Fruit fly (Drosophila melanogaster) whole organism, embryonic: ENCODE data around the gene Tsen34.

Source experiments
- Abd-B ChIP-seq: fragments of 200-800 bp; sonication (Bioruptor generic); optimal IDR thresholded peaks from 2 replicates; lab custom pipeline; 2018; ENCODE audit warnings: missing biosample characterization, mild to moderate bottlenecking, missing genetic modification characterization, moderate library complexity
- C15 ChIP-seq: fragments of 200-800 bp; sonication (Bioruptor generic); IDR thresholded peaks from 3 replicates; pipeline ENCODE4 v1.3.6; 2022; ENCODE audit warnings: missing biosample characterization, missing genetic modification characterization
- CG10979 ChIP-seq: fragments of 200-800 bp; sonication (Bioruptor generic); optimal IDR thresholded peaks from 2 replicates; lab custom pipeline; 2018; ENCODE audit warnings: missing biosample characterization, mild to moderate bottlenecking, missing genetic modification characterization, moderate library complexity
- CG12744 ChIP-seq: fragments of 200-800 bp; sonication (Bioruptor generic); optimal IDR thresholded peaks from 2 replicates; lab custom pipeline; 2016; ENCODE audit warnings: missing biosample characterization, missing genetic modification characterization
- CG13123 ChIP-seq: fragments of 200-800 bp; sonication (Bioruptor generic); optimal IDR thresholded peaks from 2 replicates; lab custom pipeline; 2016; ENCODE audit warnings: missing biosample characterization, missing genetic modification characterization
- CG13296 ChIP-seq: fragments of 200-800 bp; sonication (Bioruptor generic); optimal IDR thresholded peaks from 3 replicates; lab custom pipeline; 2018; ENCODE audit warnings: missing biosample characterization, mild to moderate bottlenecking, missing genetic modification characterization
- CG1602 ChIP-seq: fragments of 200-800 bp; sonication (Bioruptor generic); optimal IDR thresholded peaks from 3 replicates; lab custom pipeline; 2016; ENCODE audit warnings: missing biosample characterization, missing genetic modification characterization
- CG16815 ChIP-seq: fragments of 200-800 bp; sonication (Bioruptor generic); optimal IDR thresholded peaks from 3 replicates; lab custom pipeline; 2017; ENCODE audit warnings: missing biosample characterization, mild to moderate bottlenecking, missing genetic modification characterization
- CG1832 ChIP-seq: fragments of 200-800 bp; sonication (Bioruptor generic); optimal IDR thresholded peaks from 2 replicates; lab custom pipeline; 2017; ENCODE audit warnings: missing biosample characterization, mild to moderate bottlenecking, missing genetic modification characterization, inconsistent platforms
- CG2889 ChIP-seq: fragments of 200-800 bp; sonication (Bioruptor generic); IDR thresholded peaks from 3 replicates; pipeline ENCODE4 v1.3.6; 2022; ENCODE audit warnings: missing biosample characterization, missing genetic modification characterization
- CG7271 ChIP-seq: fragments of 200-800 bp; sonication (Bioruptor generic); optimal IDR thresholded peaks from 2 replicates; lab custom pipeline; 2018; ENCODE audit warnings: missing biosample characterization, mild to moderate bottlenecking, missing genetic modification characterization, moderate library complexity
- CG7357 ChIP-seq: fragments of 200-800 bp; sonication (Bioruptor generic); IDR thresholded peaks from 3 replicates; pipeline ENCODE4 v1.3.6; 2022; ENCODE audit warnings: missing biosample characterization, missing genetic modification characterization
- CG7928 ChIP-seq: fragments of 200-800 bp; sonication (Bioruptor generic); optimal IDR thresholded peaks from 2 replicates; lab custom pipeline; 2017; ENCODE audit warnings: missing biosample characterization, mild to moderate bottlenecking, missing genetic modification characterization
- CG8359 ChIP-seq: fragments of 200-800 bp; sonication (Bioruptor generic); optimal IDR thresholded peaks from 2 replicates; lab custom pipeline; 2017; ENCODE audit warnings: missing biosample characterization, mild to moderate bottlenecking, missing genetic modification characterization, borderline replicate concordance
- CG9797 ChIP-seq: fragments of 200-800 bp; sonication (Bioruptor generic); optimal IDR thresholded peaks from 3 replicates; lab custom pipeline; 2018; ENCODE audit warnings: missing biosample characterization, mild to moderate bottlenecking, missing genetic modification characterization
- CHES-1-like ChIP-seq: fragments of 200-800 bp; sonication (Bioruptor generic); optimal IDR thresholded peaks from 2 replicates; lab custom pipeline; 2016; ENCODE audit warnings: missing biosample characterization, missing genetic modification characterization
- CrebB ChIP-seq: fragments of 200-800 bp; sonication (Bioruptor generic); optimal IDR thresholded peaks from 3 replicates; lab custom pipeline; 2018; ENCODE audit warnings: missing biosample characterization, mild to moderate bottlenecking, missing genetic modification characterization
- D19A ChIP-seq: fragments of 200-800 bp; optimal IDR thresholded peaks from 3 replicates; lab custom pipeline; 2019; ENCODE audit warnings: missing biosample characterization, mild to moderate bottlenecking, missing genetic modification characterization, moderate library complexity
- Doc3 ChIP-seq: fragments of 200-800 bp; sonication (Bioruptor generic); IDR thresholded peaks from 3 replicates; pipeline ENCODE4 v1.3.6; 2022; ENCODE audit warnings: missing biosample characterization, missing genetic modification characterization; ENCODE audit not compliant: partially characterized antibody
- Fer1 ChIP-seq: fragments of 200-800 bp; sonication (Bioruptor generic); optimal IDR thresholded peaks from 2 replicates; lab custom pipeline; 2017; ENCODE audit warnings: missing biosample characterization, mild to moderate bottlenecking, missing genetic modification characterization
- H15 ChIP-seq: fragments of 200-800 bp; sonication (Bioruptor generic); IDR thresholded peaks from 3 replicates; pipeline ENCODE4 v1.3.6; 2022; ENCODE audit warnings: missing biosample characterization, missing genetic modification characterization
- Hand ChIP-seq: fragments of 200-800 bp; sonication (Bioruptor generic); optimal IDR thresholded peaks from 2 replicates; lab custom pipeline; 2017; ENCODE audit warnings: mild to moderate bottlenecking, missing biosample characterization, missing genetic modification reagents, missing genetic modification characterization
- Hr51 ChIP-seq, 2 experiments: fragments of 200-800 bp; sonication (Bioruptor generic); optimal IDR thresholded peaks; 2 replicates in 1 of 2; 3 replicates in 1 of 2; lab custom pipeline; 2016 to 2018; ENCODE audit warnings: missing biosample characterization in 2 of 2, missing genetic modification characterization in 2 of 2, mild to moderate bottlenecking in 1 of 2, moderate library complexity in 1 of 2
- Hr78 ChIP-seq, 2 experiments: fragments of 200-800 bp in 1 of 2; fragments of >200 bp in 1 of 2; sonication (Bioruptor generic) in 1 of 2; optimal IDR thresholded peaks; 2 replicates each; lab custom pipeline; 2017 to 2019; ENCODE audit warnings: missing biosample characterization in 2 of 2, missing genetic modification characterization in 2 of 2, mild to moderate bottlenecking in 1 of 2, moderate library complexity in 1 of 2
- Kr ChIP-seq: fragments of 200-800 bp; sonication (Bioruptor generic); optimal IDR thresholded peaks from 2 replicates; lab custom pipeline; 2017; ENCODE audit warnings: missing biosample characterization, mild to moderate bottlenecking, missing genetic modification characterization
- MBD-R2 ChIP-seq: fragments of 200-800 bp; sonication (Bioruptor generic); IDR thresholded peaks from 2 replicates; pipeline ENCODE4 v1.3.6; 2022; ENCODE audit warnings: missing biosample characterization, missing genetic modification characterization
- NK7.1 ChIP-seq: fragments of 200-800 bp; sonication (Bioruptor generic); optimal IDR thresholded peaks from 3 replicates; lab custom pipeline; 2016; ENCODE audit warnings: missing biosample characterization, missing genetic modification characterization
- Nf-YA ChIP-seq: fragments of 200-800 bp; sonication (Bioruptor generic); IDR thresholded peaks from 2 replicates; pipeline ENCODE4 v1.3.6; 2022; ENCODE audit warnings: missing biosample characterization, missing genetic modification characterization
- Oaz ChIP-seq: fragments of 200-800 bp; sonication (Bioruptor generic); IDR thresholded peaks from 2 replicates; pipeline ENCODE4 v1.3.6; 2022; ENCODE audit warnings: missing biosample characterization, missing genetic modification characterization
- Optix ChIP-seq: fragments of 200-800 bp; sonication (Bioruptor generic); IDR thresholded peaks from 3 replicates; pipeline ENCODE4 v1.3.6; 2022; ENCODE audit warnings: missing biosample characterization, missing genetic modification characterization
- Scr ChIP-seq: fragments of 200-800 bp; sonication (Bioruptor generic); IDR thresholded peaks from 2 replicates; pipeline ENCODE4 v1.3.6; 2022; ENCODE audit warnings: missing biosample characterization, missing genetic modification characterization; ENCODE audit not compliant: partially characterized antibody
- Sin3A ChIP-seq: fragments of >200 bp; optimal IDR thresholded peaks from 2 replicates; lab custom pipeline; 2018
- Sox102F ChIP-seq: fragments of 200-800 bp; sonication (Bioruptor generic); optimal IDR thresholded peaks from 2 replicates; lab custom pipeline; 2018; ENCODE audit warnings: missing biosample characterization, mild to moderate bottlenecking, missing genetic modification characterization, moderate library complexity
- bowl ChIP-seq: fragments of 200-800 bp; sonication (Bioruptor generic); IDR thresholded peaks from 2 replicates; pipeline ENCODE4 v1.3.6; 2022; ENCODE audit warnings: missing biosample characterization, missing genetic modification characterization
- corto ChIP-seq: fragments of 200-800 bp; sonication (Bioruptor generic); optimal IDR thresholded peaks from 2 replicates; lab custom pipeline; 2016; ENCODE audit warnings: missing biosample characterization, mild to moderate bottlenecking, missing genetic modification characterization, moderate library complexity
- cwo ChIP-seq: fragments of 200-800 bp; sonication (Bioruptor generic); optimal IDR thresholded peaks from 3 replicates; lab custom pipeline; 2017; ENCODE audit warnings: missing biosample characterization, missing genetic modification characterization, mild to moderate bottlenecking, moderate library complexity, missing genetic modification reagents
- dati ChIP-seq: fragments of 200-800 bp; sonication (Bioruptor generic); IDR thresholded peaks from 2 replicates; pipeline ENCODE4 v1.3.6; 2022; ENCODE audit warnings: missing biosample characterization, missing genetic modification characterization
- dmrt99B ChIP-seq: fragments of 200-800 bp; sonication (Bioruptor generic); optimal IDR thresholded peaks from 2 replicates; lab custom pipeline; 2018; ENCODE audit warnings: missing biosample characterization, mild to moderate bottlenecking, missing genetic modification characterization, moderate library complexity
- en ChIP-seq: fragments of 200-800 bp; sonication (Bioruptor generic); optimal IDR thresholded peaks from 2 replicates; lab custom pipeline; 2016; ENCODE audit warnings: missing biosample characterization, missing genetic modification characterization
- fd96Cb ChIP-seq: fragments of 200-800 bp; sonication (Bioruptor generic); optimal IDR thresholded peaks from 2 replicates; lab custom pipeline; 2018; ENCODE audit warnings: missing biosample characterization, mild to moderate bottlenecking, missing genetic modification characterization, moderate library complexity
- hbn ChIP-seq: fragments of 200-800 bp; sonication (Bioruptor generic); IDR thresholded peaks from 2 replicates; pipeline ENCODE4 v1.3.6; 2022; ENCODE audit warnings: missing biosample characterization, missing genetic modification characterization; ENCODE audit not compliant: partially characterized antibody
- hth ChIP-seq: fragments of >200 bp; optimal IDR thresholded peaks from 2 replicates; lab custom pipeline; 2017; ENCODE audit warnings: inconsistent platforms
- odd ChIP-seq: fragments of 200-800 bp; sonication (Bioruptor generic); optimal IDR thresholded peaks from 2 replicates; lab custom pipeline; 2017; ENCODE audit warnings: missing biosample characterization, mild to moderate bottlenecking, missing genetic modification characterization
- pita ChIP-seq: fragments of 200-800 bp; sonication (Bioruptor generic); optimal IDR thresholded peaks from 2 replicates; lab custom pipeline; 2017; ENCODE audit warnings: missing biosample characterization, mild to moderate bottlenecking, missing genetic modification characterization
- pzg ChIP-seq: fragments of 200-800 bp; sonication (Bioruptor generic); optimal IDR thresholded peaks from 3 replicates; lab custom pipeline; 2018; ENCODE audit warnings: missing biosample characterization, mild to moderate bottlenecking, missing genetic modification characterization, moderate library complexity
- schlank ChIP-seq: fragments of 200-800 bp; sonication (Bioruptor generic); optimal IDR thresholded peaks from 2 replicates; lab custom pipeline; 2018; ENCODE audit warnings: missing biosample characterization, mild to moderate bottlenecking, missing genetic modification characterization
- ssp ChIP-seq: fragments of 200-800 bp; sonication (Bioruptor generic); IDR thresholded peaks from 2 replicates; pipeline ENCODE4 v1.3.6; 2022; ENCODE audit warnings: missing biosample characterization, missing genetic modification characterization
- sug ChIP-seq: fragments of 200-800 bp; optimal IDR thresholded peaks from 2 replicates; lab custom pipeline; 2019; ENCODE audit warnings: missing biosample characterization, mild to moderate bottlenecking, missing genetic modification characterization, moderate library complexity
- zfh2 ChIP-seq: fragments of 200-800 bp; sonication (Bioruptor generic); optimal IDR thresholded peaks from 2 replicates; lab custom pipeline; 2016; ENCODE audit warnings: missing biosample characterization, missing genetic modification characterization

Gene Tsen34

dm6 chr3L:14756724-14757463 is 4.8 kb downstream of the Tsen34 start (continued):
- no peak for TF ChIP-seq CG9797 (GFP tag; lab: Kevin White, UChicago)
- TF ChIP-seq cwo (GFP tag; lab: Kevin White, UChicago): peak; percentile 79
- peak; percentile 72 for TF ChIP-seq sug (tag; lab: Kevin White, UChicago)
- peak; percentile 11 for TF ChIP-seq Sin3A
- peak; percentile 87 for TF ChIP-seq CG12744 (GFP tag; lab: Kevin White, UChicago)
- no peak for TF ChIP-seq Kr (GFP tag; lab: Kevin White, UChicago)
- peak; percentile 84 for TF ChIP-seq Nf-YA (GFP tag; lab: Robert Waterston, UW)
- peak; percentile 90 for TF ChIP-seq Fer1 (GFP tag; lab: Kevin White, UChicago)
- no peak; the same call in 1 of the 2 replicates for TF ChIP-seq Scr (GFP tag; lab: Robert Waterston, UW)
- TF ChIP-seq Hand (GFP tag; lab: Kevin White, UChicago): peak; percentile 87
- peak; percentile 19 for TF ChIP-seq pzg (GFP tag; lab: Kevin White, UChicago)
- peak; percentile 80 to 88 for TF ChIP-seq Hr51 (GFP tag; optimal IDR thresholded peaks at IDR 0.05; lab: Kevin White, UChicago)
- peak; percentile 41; the same call in 1 of the 2 replicates for TF ChIP-seq dati (GFP tag; lab: Robert Waterston, UW)
- TF ChIP-seq dmrt99B (tag; lab: Kevin White, UChicago): peak; percentile 90
- peak; percentile 66 for TF ChIP-seq en (GFP tag; lab: Kevin White, UChicago)
- TF ChIP-seq NK7.1: peak; percentile 84
- peak; percentile 68 for TF ChIP-seq D19A (tag; lab: Kevin White, UChicago)
- TF ChIP-seq C15 (GFP tag; lab: Robert Waterston, UW): peak; percentile 88
- peak; percentile 76 for TF ChIP-seq MBD-R2 (GFP tag; lab: Robert Waterston, UW)
- TF ChIP-seq Hr78 (GFP tag; optimal IDR thresholded peaks at IDR 0.05; lab: Kevin White, UChicago): no peak
- TF ChIP-seq H15 (GFP tag; lab: Robert Waterston, UW): peak; percentile 89
- TF ChIP-seq hth (lab: Kevin White, UChicago): no peak
- TF ChIP-seq CG1602 (GFP tag; lab: Kevin White, UChicago): peak; percentile 82
- TF ChIP-seq CG7357 (GFP tag; lab: Robert Waterston, UW): peak; percentile 81
- peak; percentile 92 for TF ChIP-seq Optix (GFP tag; lab: Robert Waterston, UW)
- TF ChIP-seq CG8359 (GFP tag; lab: Kevin White, UChicago): peak; percentile 55
- peak; percentile 67 for TF ChIP-seq Abd-B (GFP tag; lab: Kevin White, UChicago)
- no peak for TF ChIP-seq pita (GFP tag; lab: Kevin White, UChicago)
- peak; percentile 81 for TF ChIP-seq fd96Cb (tag; lab: Kevin White, UChicago)
- TF ChIP-seq schlank (tag; lab: Kevin White, UChicago): peak; percentile 83
- peak; percentile 62 for TF ChIP-seq CG7928 (GFP tag; lab: Kevin White, UChicago)
- peak; percentile 56 for TF ChIP-seq CG13123 (GFP tag; lab: Kevin White, UChicago)
- TF ChIP-seq zfh2 (GFP tag; lab: Kevin White, UChicago): peak; percentile 94
- peak; percentile 64 for TF ChIP-seq CrebB (tag; lab: Kevin White, UChicago)
- TF ChIP-seq odd: peak; percentile 72
- peak; percentile 81 for TF ChIP-seq corto
- no peak for TF ChIP-seq hbn (GFP tag; lab: Robert Waterston, UW)
- TF ChIP-seq CHES-1-like (GFP tag; lab: Kevin White, UChicago): peak; percentile 94
- TF ChIP-seq ssp: peak; percentile 76
- TF ChIP-seq CG1832 (GFP tag; lab: Kevin White, UChicago): peak; percentile 94
- peak; percentile 90 for TF ChIP-seq CG2889 (GFP tag; lab: Robert Waterston, UW)
- peak; percentile 90 for TF ChIP-seq Sox102F
- TF ChIP-seq Oaz (GFP tag; lab: Robert Waterston, UW): peak; percentile 85
- TF ChIP-seq CG13296 (GFP tag; lab: Kevin White, UChicago): peak; percentile 72
- peak; percentile 57 for TF ChIP-seq bowl (GFP tag; lab: Robert Waterston, UW)
- TF ChIP-seq CG16815 (GFP tag; lab: Kevin White, UChicago): peak; percentile 83
- TF ChIP-seq CG10979 (tag; lab: Kevin White, UChicago): peak; percentile 76
- TF ChIP-seq CG7271 (tag; lab: Kevin White, UChicago): no peak
- TF ChIP-seq Doc3 (GFP tag; lab: Robert Waterston, UW): no peak
